Fruit fly (Drosophila melanogaster) whole organism, prepupa: ENCODE data around the gene CG17272.

Source experiments
- CG10631 ChIP-seq: fragments of 200-800 bp; sonication (Bioruptor generic); optimal IDR thresholded peaks from 2 replicates; lab custom pipeline; 2016; ENCODE audit warnings: missing biosample characterization, missing genetic modification characterization
- CG10669 ChIP-seq: fragments of 200-800 bp; sonication (Bioruptor generic); optimal IDR thresholded peaks from 3 replicates; lab custom pipeline; 2018; ENCODE audit warnings: missing biosample characterization, mild to moderate bottlenecking, missing genetic modification characterization, moderate library complexity
- CG3032 ChIP-seq: fragments of 200-800 bp; optimal IDR thresholded peaks from 2 replicates; lab custom pipeline; 2019; ENCODE audit warnings: missing biosample characterization, mild to moderate bottlenecking, missing genetic modification characterization, moderate library complexity
- CG31627 ChIP-seq: fragments of 200-800 bp; sonication (Bioruptor generic); optimal IDR thresholded peaks from 3 replicates; lab custom pipeline; 2016; ENCODE audit warnings: missing biosample characterization, missing genetic modification characterization
- CG32006 ChIP-seq: fragments of 200-800 bp; sonication (Bioruptor generic); optimal IDR thresholded peaks from 3 replicates; lab custom pipeline; 2017; ENCODE audit warnings: missing biosample characterization, mild to moderate bottlenecking, missing genetic modification characterization
- CG3919 ChIP-seq: fragments of 200-800 bp; sonication (Bioruptor generic); optimal IDR thresholded peaks from 3 replicates; lab custom pipeline; 2016; ENCODE audit warnings: missing biosample characterization, missing genetic modification characterization
- CG6163 ChIP-seq: fragments of 200-800 bp; sonication (Bioruptor generic); IDR thresholded peaks from 3 replicates; pipeline ENCODE4 v1.3.6; 2022; ENCODE audit warnings: missing biosample characterization, missing genetic modification characterization
- CG6854 ChIP-seq: fragments of 200-800 bp; sonication (Bioruptor generic); optimal IDR thresholded peaks from 2 replicates; lab custom pipeline; 2017; ENCODE audit warnings: missing biosample characterization, mild to moderate bottlenecking, missing genetic modification characterization
- CG7368 ChIP-seq: fragments of 200-800 bp; sonication (Bioruptor generic); optimal IDR thresholded peaks from 3 replicates; lab custom pipeline; 2016; ENCODE audit warnings: missing biosample characterization, missing genetic modification characterization
- CG8632 ChIP-seq: fragments of 200-800 bp; sonication (Bioruptor generic); optimal IDR thresholded peaks from 3 replicates; lab custom pipeline; 2016; ENCODE audit warnings: missing biosample characterization, missing genetic modification characterization
- CG9139 ChIP-seq: fragments of 200-800 bp; sonication (Bioruptor generic); optimal IDR thresholded peaks from 3 replicates; lab custom pipeline; 2017; ENCODE audit warnings: missing biosample characterization, mild to moderate bottlenecking, missing genetic modification characterization
- Eip78C ChIP-seq: fragments of 200-800 bp; sonication (Bioruptor generic); peaks from one replicate; lab custom pipeline; 2016; ENCODE audit warnings: missing biosample characterization, missing genetic modification characterization
- Eip93F ChIP-seq: fragments of 200-800 bp; sonication (Bioruptor generic); optimal IDR thresholded peaks from 2 replicates; lab custom pipeline; 2016; ENCODE audit warnings: missing biosample characterization, mild to moderate bottlenecking, missing genetic modification characterization
- Ets21C ChIP-seq: fragments of 200-800 bp; sonication (Bioruptor generic); optimal IDR thresholded peaks from 3 replicates; lab custom pipeline; 2016; ENCODE audit warnings: missing biosample characterization, missing genetic modification characterization
- Ets96B ChIP-seq: fragments of 200-800 bp; optimal IDR thresholded peaks from 2 replicates; lab custom pipeline; 2019; ENCODE audit warnings: missing biosample characterization, mild to moderate bottlenecking, missing genetic modification characterization, moderate library complexity
- Gug ChIP-seq: fragments of 200-800 bp; sonication (Bioruptor generic); IDR thresholded peaks from 2 replicates; pipeline ENCODE4 v1.3.6; 2022; ENCODE audit warnings: missing biosample characterization, missing genetic modification characterization
- Lpt ChIP-seq: fragments of 200-800 bp; sonication (Bioruptor generic); optimal IDR thresholded peaks from 3 replicates; lab custom pipeline; 2016; ENCODE audit warnings: missing biosample characterization, missing genetic modification characterization
- Sox102F ChIP-seq: fragments of 200-800 bp; sonication (Bioruptor generic); optimal IDR thresholded peaks from 2 replicates; lab custom pipeline; 2016; ENCODE audit warnings: missing biosample characterization, mild to moderate bottlenecking, missing genetic modification characterization
- Sox14 ChIP-seq: fragments of 200-800 bp; sonication (Bioruptor generic); optimal IDR thresholded peaks from 3 replicates; lab custom pipeline; 2016; ENCODE audit warnings: missing biosample characterization, missing genetic modification characterization
- achi ChIP-seq: fragments of 200-800 bp; sonication (Bioruptor generic); optimal IDR thresholded peaks from 3 replicates; lab custom pipeline; 2016; ENCODE audit warnings: missing biosample characterization, missing genetic modification characterization
- eg ChIP-seq: fragments of 200-800 bp; sonication (Bioruptor generic); IDR thresholded peaks from 3 replicates; pipeline ENCODE4 v1.3.6; 2022; ENCODE audit warnings: missing biosample characterization, missing genetic modification characterization
- esn ChIP-seq: fragments of 200-800 bp; sonication (Bioruptor generic); optimal IDR thresholded peaks from 2 replicates; lab custom pipeline; 2016; ENCODE audit warnings: missing biosample characterization, mild to moderate bottlenecking, missing genetic modification characterization, moderate library complexity
- fd59A ChIP-seq: fragments of 200-800 bp; sonication (Bioruptor generic); optimal IDR thresholded peaks from 2 replicates; lab custom pipeline; 2017; ENCODE audit warnings: missing biosample characterization, mild to moderate bottlenecking, missing genetic modification characterization, missing genetic modification reagents
- fd85E ChIP-seq: fragments of 200-800 bp; sonication (Bioruptor generic); optimal IDR thresholded peaks from 3 replicates; lab custom pipeline; 2016; ENCODE audit warnings: missing biosample characterization, missing genetic modification characterization
- fkh ChIP-seq: fragments of 200-800 bp; sonication (Bioruptor generic); optimal IDR thresholded peaks from 3 replicates; lab custom pipeline; 2017; ENCODE audit warnings: missing biosample characterization, mild to moderate bottlenecking, missing genetic modification characterization, moderate library complexity
- net ChIP-seq: fragments of 200-800 bp; sonication (Bioruptor generic); optimal IDR thresholded peaks from 3 replicates; lab custom pipeline; 2016; ENCODE audit warnings: missing biosample characterization, missing genetic modification characterization
- pdm3 ChIP-seq: fragments of 200-800 bp; sonication (Bioruptor generic); optimal IDR thresholded peaks from 3 replicates; lab custom pipeline; 2016; ENCODE audit warnings: missing biosample characterization, missing genetic modification characterization
- svp ChIP-seq: fragments of 200-800 bp; sonication (Bioruptor generic); peaks from one replicate; lab custom pipeline; 2016; ENCODE audit warnings: missing biosample characterization, missing genetic modification characterization
- topi ChIP-seq: fragments of 200-800 bp; sonication (Bioruptor generic); optimal IDR thresholded peaks from 3 replicates; lab custom pipeline; 2016; ENCODE audit warnings: missing biosample characterization, missing genetic modification characterization

The CG17272 gene

dm6 chr3R:20823704-20824454 lies at the start of gene CG17272:
Gene CG17272, minus strand, starts transcription at chr3R:20824239.
- peak; percentile 20 for TF ChIP-seq Eip78C (GFP tag; lab: Kevin White, UChicago)
- no peak for TF ChIP-seq fd85E (GFP tag; lab: Kevin White, UChicago)

DNA sequence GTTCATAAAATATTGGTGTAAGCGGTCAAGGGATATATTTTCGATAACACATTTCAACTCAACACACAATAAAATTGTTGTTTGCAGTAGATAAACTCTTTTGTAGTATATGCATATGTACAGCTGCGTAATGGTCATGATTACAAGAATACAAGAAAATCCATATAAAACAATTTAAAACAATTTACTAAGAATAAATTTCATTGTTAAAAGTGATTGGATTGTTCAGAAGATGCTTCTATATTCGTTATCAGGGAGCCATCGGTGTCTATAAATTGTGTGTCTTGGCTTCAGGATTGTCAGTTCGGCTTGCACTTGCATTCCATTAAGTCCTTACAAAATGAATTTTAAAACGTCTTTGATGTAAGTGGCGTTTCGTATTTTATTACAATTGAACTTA lies 49.6 kb upstream of the CG17272 start, which contains the start of gene TotB:
Gene TotB (plus strand): TSS at position 301 of the 400 bp plus-strand sequence.
- peak; percentile 53 for TF ChIP-seq svp
- no peak for TF ChIP-seq Lpt

dm6 chr3R:20872688-20873087 lies 48.6 kb upstream of the CG17272 start, which contains the start of gene TotC:
Gene TotC, plus strand, starts transcription at chr3R:20872988.
- TF ChIP-seq fd59A (GFP tag; lab: Kevin White, UChicago) (no peak), CG6163 (GFP tag; lab: Robert Waterston, UW) (no peak), CG10669 (GFP tag; lab: Kevin White, UChicago) (no peak), Sox14 (GFP tag; lab: Kevin White, UChicago) (no peak), Gug (no peak)

dm6 chr3R:20870736-20871135 lies 46.7 kb upstream of the CG17272 start, which contains the start of gene TotA:
Gene TotA, plus strand, starts transcription at chr3R:20871036.
- TF ChIP-seq fkh (GFP tag; lab: Kevin White, UChicago), result no peak
- TF ChIP-seq CG3032, result no peak
- TF ChIP-seq CG10631 (GFP tag; lab: Kevin White, UChicago), result no peak
- TF ChIP-seq Lpt, result no peak
- no peak for TF ChIP-seq CG6163 (GFP tag; lab: Robert Waterston, UW)
- TF ChIP-seq CG3919 (GFP tag; lab: Kevin White, UChicago), result no peak
- no peak for TF ChIP-seq Sox102F
- no peak for TF ChIP-seq esn
- TF ChIP-seq CG8632 (GFP tag; lab: Kevin White, UChicago), result no peak
- TF ChIP-seq Ets96B (tag; lab: Kevin White, UChicago), result no peak
- no peak for TF ChIP-seq net (GFP tag; lab: Kevin White, UChicago)
- no peak for TF ChIP-seq Ets21C (GFP tag; lab: Kevin White, UChicago)
- TF ChIP-seq pdm3, result no peak
- TF ChIP-seq CG9139 (GFP tag; lab: Kevin White, UChicago), result no peak
- no peak for TF ChIP-seq CG31627 (GFP tag; lab: Kevin White, UChicago)
- TF ChIP-seq Eip93F (GFP tag; lab: Kevin White, UChicago), result no peak
- no peak for TF ChIP-seq eg (GFP tag; lab: Robert Waterston, UW)
- TF ChIP-seq topi, result no peak
- TF ChIP-seq CG32006 (GFP tag; lab: Kevin White, UChicago), result no peak

dm6 chr3R:20866204-20866603 lies 42.2 kb upstream of the CG17272 start, which contains the start of gene KaiR1D:
Gene KaiR1D, minus strand, starts transcription at chr3R:20866231.
- TF ChIP-seq esn (no peak), CG7368 (GFP tag; lab: Kevin White, UChicago) (peak; percentile 27), CG6854 (no peak), achi (GFP tag; lab: Kevin White, UChicago) (peak; percentile 38)

DNA sequence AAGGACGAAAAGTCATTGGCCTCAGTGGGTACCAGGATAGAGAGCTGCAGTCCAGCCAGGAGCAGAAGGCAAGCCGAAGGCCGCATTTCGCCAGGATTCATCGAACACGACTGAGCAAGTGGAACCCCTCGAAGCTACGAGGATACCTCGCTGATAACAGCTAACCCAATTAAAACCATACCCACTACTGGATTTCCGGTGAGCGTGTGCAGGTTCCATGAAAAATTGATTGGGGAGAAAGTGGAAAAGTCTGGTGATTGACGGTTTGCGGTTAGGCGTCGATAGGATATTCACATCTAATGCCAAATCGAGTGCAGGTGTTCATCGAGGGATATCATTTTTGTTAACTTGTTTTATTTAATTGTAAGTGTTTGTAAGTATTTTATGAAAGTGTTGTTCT lies 35.8 kb upstream of the CG17272 start, which contains the start of gene Ir93a:
Gene Ir93a (minus strand): TSS at position 101 of the 400 bp plus-strand sequence.
- no peak for TF ChIP-seq net (GFP tag; lab: Kevin White, UChicago)
